Worm (Caenorhabditis elegans) whole organism, young adult: Measurements from ENCODE around the gene glrx-5.
A peak's percentile ranks its signal among the peaks of the same experiment; 100 is the strongest.
"Not testable (repeated sequence)": the region's sequence is repeated elsewhere in the genome, so short reads cannot be mapped to it uniquely, and the experiment has no call there.

Experiments
- B0019.2 ChIP-seq: fragments of 200-800 bp; sonication (Bioruptor generic); conservative IDR thresholded peaks from 2 replicates; pipeline ENCODE4 v1.3.6; 2022; ENCODE audit warnings: missing genetic modification reagents, missing genetic modification characterization, missing compliant biosample characterization
- B0261.1 ChIP-seq: sonication (generic microtip); optimal IDR thresholded peaks from 2 replicates; lab custom pipeline; 2016; ENCODE audit warnings: mild to moderate bottlenecking, missing genetic modification characterization, moderate library complexity, missing compliant biosample characterization
- C06A6.2 ChIP-seq: fragments of 200-800 bp; sonication (Bioruptor generic); conservative IDR thresholded peaks from 2 replicates; pipeline ENCODE4 v1.3.6; 2022; ENCODE audit warnings: missing genetic modification characterization, missing compliant biosample characterization
- D2030.7 ChIP-seq: fragments of 200-800 bp; sonication (Bioruptor generic); IDR thresholded peaks from 2 replicates; pipeline ENCODE4 v1.3.6; 2022; ENCODE audit warnings: missing genetic modification reagents, missing genetic modification characterization, missing compliant biosample characterization
- F10E7.11 ChIP-seq: sonication (generic microtip); optimal IDR thresholded peaks from 2 replicates; lab custom pipeline; 2017; ENCODE audit warnings: mild to moderate bottlenecking, missing genetic modification characterization, moderate library complexity, missing compliant biosample characterization
- F23B12.7 ChIP-seq: sonication (generic microtip); optimal IDR thresholded peaks from 2 replicates; lab custom pipeline; 2017; ENCODE audit warnings: missing genetic modification characterization, mild to moderate bottlenecking, missing compliant biosample characterization, antibody characterized with exemption, moderate library complexity; ENCODE audit not compliant: insufficient read depth
- F52B5.7 ChIP-seq: sonication (generic microtip); optimal IDR thresholded peaks from 2 replicates; lab custom pipeline; 2016; ENCODE audit warnings: mild to moderate bottlenecking, missing genetic modification characterization, missing compliant biosample characterization
- F57C9.4 ChIP-seq: sonication (generic microtip); optimal IDR thresholded peaks from 2 replicates; lab custom pipeline; 2017; ENCODE audit warnings: mild to moderate bottlenecking, missing genetic modification characterization, missing compliant biosample characterization
- Y56A3A.18 ChIP-seq: fragments of 200-800 bp; sonication (Bioruptor generic); IDR thresholded peaks from 2 replicates; pipeline ENCODE4 v1.3.6; 2022; ENCODE audit warnings: missing genetic modification reagents, missing genetic modification characterization, missing compliant biosample characterization
- Y79H2A.3 ChIP-seq: fragments of 200-800 bp; sonication (Bioruptor generic); conservative IDR thresholded peaks from 2 replicates; pipeline ENCODE4 v1.3.6; 2022; ENCODE audit warnings: missing genetic modification reagents, missing genetic modification characterization, missing compliant biosample characterization
- aptf-2 ChIP-seq: fragments of 200-800 bp; sonication (Bioruptor generic); conservative IDR thresholded peaks from 2 replicates; pipeline ENCODE4 v1.3.6; 2022; ENCODE audit warnings: missing genetic modification reagents, missing genetic modification characterization, missing compliant biosample characterization
- aptf-3 ChIP-seq: fragments of 200-800 bp; sonication (Bioruptor generic); IDR thresholded peaks from 2 replicates; pipeline ENCODE4 v1.3.6; 2022; ENCODE audit warnings: missing genetic modification characterization, missing compliant biosample characterization
- atf-7 ChIP-seq: sonication (generic microtip); optimal IDR thresholded peaks from 2 replicates; lab custom pipeline; 2017; ENCODE audit warnings: mild to moderate bottlenecking, missing genetic modification characterization, missing compliant biosample characterization
- attf-5 ChIP-seq: fragments of 200-800 bp; sonication (Bioruptor generic); optimal IDR thresholded peaks from 2 replicates; lab custom pipeline; 2018; ENCODE audit warnings: mild to moderate bottlenecking, missing genetic modification characterization, missing compliant biosample characterization
- bed-2 ChIP-seq: fragments of 200-800 bp; sonication (Bioruptor generic); IDR thresholded peaks from 2 replicates; pipeline ENCODE4 v1.3.6; 2022; ENCODE audit warnings: missing genetic modification reagents, missing genetic modification characterization, missing compliant biosample characterization
- cebp-2 ChIP-seq: fragments of 200-800 bp; sonication (Bioruptor generic); IDR thresholded peaks from 2 replicates; pipeline ENCODE4 v1.3.6; 2022; ENCODE audit warnings: missing genetic modification characterization, missing compliant biosample characterization
- ets-4 ChIP-seq: fragments of 200-800 bp; sonication (Bioruptor generic); optimal IDR thresholded peaks from 2 replicates; lab custom pipeline; 2018; ENCODE audit warnings: mild to moderate bottlenecking, missing genetic modification characterization, missing compliant biosample characterization
- him-1 ChIP-seq: sonication (generic microtip); optimal IDR thresholded peaks from 2 replicates; lab custom pipeline; 2016; ENCODE audit warnings: missing genotype, missing genetic modification reagents, missing genetic modification characterization, missing compliant biosample characterization
- lag-1 ChIP-seq: fragments of 200-800 bp; sonication (Bioruptor generic); IDR thresholded peaks from 2 replicates; pipeline ENCODE4 v1.3.6; 2022; ENCODE audit warnings: missing genetic modification reagents, missing genetic modification characterization, missing compliant biosample characterization
- madf-6 ChIP-seq: fragments of 200-800 bp; sonication (Bioruptor generic); IDR thresholded peaks from 2 replicates; pipeline ENCODE4 v1.3.6; 2022; ENCODE audit warnings: missing genetic modification reagents, missing genetic modification characterization, missing compliant biosample characterization
- rec-8 ChIP-seq, 2 experiments: sonication (generic microtip); optimal IDR thresholded peaks; 2 replicates each; lab custom pipeline; 2016; ENCODE audit warnings: mild to moderate bottlenecking in 2 of 2, missing genetic modification characterization in 2 of 2, missing genetic modification reagents in 2 of 2, missing genotype in 2 of 2, missing biosample characterization in 1 of 2, missing compliant biosample characterization in 1 of 2, moderate library complexity in 1 of 2
- repo-1 ChIP-seq: sonication (generic microtip); optimal IDR thresholded peaks from 2 replicates; lab custom pipeline; 2017; ENCODE audit warnings: mild to moderate bottlenecking, missing genetic modification characterization, missing compliant biosample characterization
- snpc-1.1 ChIP-seq: sonication (generic microtip); optimal IDR thresholded peaks from 2 replicates; lab custom pipeline; 2017; ENCODE audit warnings: missing genetic modification characterization, mild to moderate bottlenecking, missing compliant biosample characterization, antibody characterized with exemption, moderate library complexity, missing genotype, missing genetic modification reagents; ENCODE audit not compliant: insufficient read depth
- snpc-4 ChIP-seq, 5 experiments: fragments of 150-350 bp in 1 of 5; sonication (generic microtip) in 4 of 5; optimal IDR thresholded peaks; 2 replicates each; lab custom pipeline; 2014 to 2018; ENCODE audit warnings: missing genetic modification characterization in 5 of 5, missing biosample characterization in 3 of 5, antibody characterized with exemption in 2 of 5, mild to moderate bottlenecking in 2 of 5, missing compliant biosample characterization in 2 of 5, missing genotype in 2 of 5, moderate library complexity in 2 of 5, missing genetic modification reagents in 1 of 5
- somi-1 ChIP-seq: fragments of 200-800 bp; sonication (Bioruptor generic); optimal IDR thresholded peaks from 2 replicates; lab custom pipeline; 2018; ENCODE audit warnings: mild to moderate bottlenecking, missing genetic modification characterization, missing compliant biosample characterization
- tbx-9 ChIP-seq: sonication (generic microtip); optimal IDR thresholded peaks from 2 replicates; lab custom pipeline; 2016; ENCODE audit warnings: borderline replicate concordance, missing genetic modification characterization, inconsistent platforms, missing compliant biosample characterization
- tlf-1 ChIP-seq: fragments of 200-800 bp; sonication (Bioruptor generic); optimal IDR thresholded peaks from 2 replicates; lab custom pipeline; 2018; ENCODE audit warnings: mild to moderate bottlenecking, missing genetic modification characterization, missing compliant biosample characterization
- ztf-3 ChIP-seq: fragments of 200-800 bp; sonication (Bioruptor generic); optimal IDR thresholded peaks from 2 replicates; lab custom pipeline; 2018; ENCODE audit warnings: mild to moderate bottlenecking, missing genetic modification characterization, missing compliant biosample characterization

glrx-5 gene

DNA sequence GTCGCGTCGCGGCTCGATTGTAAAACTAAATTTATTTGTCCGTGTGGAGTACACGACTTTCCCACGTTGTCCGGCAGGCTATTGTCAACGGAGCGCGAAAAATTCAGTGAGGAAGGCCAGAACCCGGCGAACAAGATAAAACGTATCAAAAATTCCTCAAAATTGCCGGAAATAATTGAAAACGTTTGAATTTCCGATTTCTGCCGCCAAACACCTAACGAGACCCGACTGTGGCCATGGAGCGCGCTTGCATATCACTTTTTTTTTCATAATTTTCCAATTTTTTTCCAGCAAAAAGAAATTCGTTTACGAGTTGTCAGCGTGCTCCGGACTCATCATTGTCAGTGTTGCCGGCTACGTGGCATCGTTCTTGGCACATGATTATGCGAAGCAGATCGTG lies 24.8 kb upstream of the glrx-5 start (continued):
- no peak for TF ChIP-seq F23B12.7 (tag; lab: Kevin White, UChicago)
- no peak for TF ChIP-seq ztf-3 (GFP tag; lab: Kevin White, UChicago)
- no peak for TF ChIP-seq aptf-3 (GFP tag; lab: Robert Waterston, UW)
- no peak for TF ChIP-seq B0019.2 (GFP tag; lab: Robert Waterston, UW)
- no peak for TF ChIP-seq cebp-2
- TF ChIP-seq snpc-1.1: no peak
- TF ChIP-seq atf-7 (tag; lab: Kevin White, UChicago): no peak

DNA sequence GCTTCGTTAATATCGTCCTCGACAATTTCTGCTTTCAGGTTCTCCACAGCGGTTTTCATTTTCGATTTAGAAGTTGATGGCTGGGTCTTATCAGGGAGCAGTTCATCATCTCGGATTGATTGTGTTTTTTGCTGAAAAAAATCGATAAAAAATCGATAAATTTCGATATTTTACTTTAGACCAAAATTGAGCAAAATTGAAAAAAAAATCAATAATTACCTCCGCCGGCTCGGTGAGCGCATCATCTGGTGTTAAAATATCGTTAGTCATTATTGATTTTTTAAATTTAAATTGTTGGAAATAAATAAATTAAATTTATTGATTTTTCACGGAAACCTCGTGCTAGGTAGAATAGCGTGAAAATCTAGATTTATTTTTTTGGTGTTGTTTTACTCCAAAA lies 21.4 kb upstream of the glrx-5 start, which contains the start of gene Y49E10.10:
TSS of gene Y49E10.10 (plus strand) at position 381 of the 400 bp plus-strand sequence.
- no peak for TF ChIP-seq Y56A3A.18 (GFP tag; lab: Robert Waterston, UW)
- TF ChIP-seq ets-4 (GFP tag; lab: Kevin White, UChicago): no peak
- no peak for TF ChIP-seq B0261.1 (tag; lab: Kevin White, UChicago)
- no peak for TF ChIP-seq tbx-9 (tag; lab: Kevin White, UChicago)
- no peak for TF ChIP-seq snpc-1.1

DNA sequence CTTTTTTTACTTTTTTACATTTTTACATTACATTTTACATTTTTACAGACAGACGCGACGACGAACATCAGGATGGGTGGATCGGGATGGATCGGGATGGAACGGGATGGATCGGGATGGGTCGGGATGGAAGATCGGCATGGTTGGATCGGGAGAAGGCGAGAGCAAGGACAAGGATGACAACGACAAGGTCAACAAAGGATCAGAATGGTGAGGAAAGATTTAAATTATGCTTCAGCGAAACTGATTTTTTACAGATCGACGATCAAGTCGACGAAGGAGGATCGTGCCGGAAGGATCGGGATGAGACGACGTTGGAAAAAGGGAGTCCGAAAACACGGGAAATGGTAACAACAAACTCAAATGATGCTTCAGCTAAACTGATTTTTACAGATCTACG lies 14.4 kb upstream of the glrx-5 start:
- TF ChIP-seq C06A6.2: no peak
- no peak for TF ChIP-seq madf-6 (GFP tag; lab: Robert Waterston, UW)
- TF ChIP-seq D2030.7: no peak
- no peak for TF ChIP-seq rec-8 (tag; optimal IDR thresholded peaks at IDR 0.05; lab: Kevin White, UChicago)
- no peak for TF ChIP-seq lag-1
- no peak for TF ChIP-seq repo-1
- TF ChIP-seq F52B5.7 (tag; lab: Kevin White, UChicago): no peak
- no peak for TF ChIP-seq F57C9.4 (tag; lab: Kevin White, UChicago)
- no peak for TF ChIP-seq B0261.1 (tag; lab: Kevin White, UChicago)
- TF ChIP-seq snpc-4 (GFP tag; optimal IDR thresholded peaks at IDR 0.05; lab: Kevin White, UChicago): no peak
- TF ChIP-seq snpc-4 (tag; optimal IDR thresholded peaks at IDR 0.05; lab: Kevin White, UChicago): no peak
- no peak for TF ChIP-seq tlf-1
- no peak for TF ChIP-seq bed-2 (GFP tag; lab: Robert Waterston, UW)
- no peak for TF ChIP-seq him-1 (tag; lab: Kevin White, UChicago)
- TF ChIP-seq somi-1 (GFP tag; lab: Kevin White, UChicago): no peak
- no peak for TF ChIP-seq Y79H2A.3 (GFP tag; lab: Robert Waterston, UW)
- TF ChIP-seq, all 124 proteins: peak for 0

DNA sequence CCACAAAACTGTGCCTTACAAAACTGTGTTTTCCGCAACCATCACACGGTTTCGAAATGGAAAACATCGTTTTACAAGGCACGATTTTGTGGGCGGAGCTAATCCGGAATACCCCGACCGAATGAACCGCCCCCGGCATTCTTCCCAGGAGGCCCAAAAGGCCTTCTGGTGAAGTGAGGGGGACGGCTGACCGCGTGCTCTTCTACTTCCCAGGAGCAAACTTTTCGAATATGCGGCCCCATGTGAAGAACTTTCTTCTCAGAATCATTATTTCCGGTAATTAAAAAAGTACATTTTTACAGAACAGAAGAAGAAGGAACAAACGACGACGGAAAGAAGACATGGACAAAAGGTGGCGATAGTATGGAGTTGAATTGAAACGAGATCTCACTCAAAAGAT lies 13.7 kb upstream of the glrx-5 start:
- TF ChIP-seq aptf-2: peak; percentile 95

DNA sequence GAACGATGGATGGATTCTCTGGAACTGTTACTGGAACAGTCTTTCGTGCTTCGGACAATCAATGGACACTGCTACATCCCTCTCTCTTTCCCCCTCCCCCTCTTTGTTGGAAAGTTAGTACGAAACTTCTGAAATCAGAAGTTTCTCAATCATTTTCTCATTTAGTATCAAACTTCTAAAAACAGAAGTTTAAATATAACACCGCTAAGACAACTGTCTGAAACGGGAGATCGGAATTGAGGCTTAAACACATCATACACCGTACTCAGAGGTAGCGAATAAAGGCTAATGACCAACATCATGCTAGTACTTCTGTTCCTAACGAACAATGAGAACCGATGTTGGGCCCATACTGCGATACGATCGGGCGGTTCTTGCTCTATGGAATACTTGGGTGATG lies 12.9 kb upstream of the glrx-5 start, which contains the start of gene Y49E10.30:
TSS of gene Y49E10.30 (plus strand) at position 301 of the 400 bp plus-strand sequence.
- not testable (repeated sequence) for TF ChIP-seq F10E7.11 (tag; lab: Kevin White, UChicago); attf-5 (GFP tag; lab: Kevin White, UChicago); bed-2 (GFP tag; lab: Robert Waterston, UW)
- TF ChIP-seq, all 124 proteins: peak for 0; not testable (repeated sequence) for 124

DNA sequence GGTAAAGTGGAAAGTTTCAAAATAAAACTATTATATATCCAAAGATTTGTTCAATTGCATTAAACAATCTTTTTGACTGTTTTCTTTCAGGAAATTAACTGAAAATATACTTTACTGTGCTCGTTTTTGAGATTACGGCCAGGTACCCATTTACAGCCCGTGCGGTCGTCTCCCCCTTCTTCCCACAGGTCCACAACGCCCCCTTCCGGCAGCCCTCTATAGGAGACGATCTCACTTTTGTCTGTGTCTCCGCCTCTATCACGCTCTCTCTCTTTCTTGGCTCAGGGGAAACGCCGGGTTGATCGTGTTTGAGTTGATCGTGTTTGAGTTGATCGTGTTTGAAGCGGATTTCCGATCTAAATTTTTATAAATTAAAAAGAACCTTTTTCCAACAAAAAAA lies 12.3 kb upstream of the glrx-5 start:
- peak; percentile 91 for TF ChIP-seq aptf-2
